Fruit fly (Drosophila melanogaster) whole organism, wandering third instar larva: ENCODE measurements around the gene CG3528.
A peak's percentile ranks its signal among the peaks of the same experiment; 100 is the strongest.

Experiments used
- GATAd ChIP-seq: sonication (Bioruptor generic); optimal IDR thresholded peaks from 2 replicates; lab custom pipeline; 2016; ENCODE audit warnings: missing biosample characterization, missing genetic modification characterization
- Hr78 ChIP-seq: fragments of >200 bp; optimal IDR thresholded peaks from 2 replicates; lab custom pipeline; 2017; ENCODE audit warnings: missing biosample characterization, missing genetic modification characterization
- Mio ChIP-seq: sonication (Bioruptor generic); optimal IDR thresholded peaks from 2 replicates; lab custom pipeline; 2016; ENCODE audit warnings: missing biosample characterization, missing genetic modification characterization
- Myc ChIP-seq: fragments of >200 bp; optimal IDR thresholded peaks from 2 replicates; lab custom pipeline; 2017
- foxo ChIP-seq, 2 experiments: fragments of 200-800 bp; sonication (Bioruptor generic); optimal IDR thresholded peaks; 2 replicates in 1 of 2; 3 replicates in 1 of 2; lab custom pipeline; 2016 to 2017; ENCODE audit warnings: missing biosample characterization in 2 of 2, missing genetic modification characterization in 2 of 2
- fru ChIP-seq: fragments of 200-800 bp; sonication (Bioruptor generic); optimal IDR thresholded peaks from 3 replicates; lab custom pipeline; 2016; ENCODE audit warnings: missing biosample characterization, mild to moderate bottlenecking, missing genetic modification characterization
- h ChIP-seq: fragments of 200-800 bp; sonication (Bioruptor generic); optimal IDR thresholded peaks from 3 replicates; lab custom pipeline; 2016; ENCODE audit warnings: missing biosample characterization, mild to moderate bottlenecking, missing genetic modification characterization
- pan ChIP-seq: fragments of >200 bp; optimal IDR thresholded peaks from 2 replicates; lab custom pipeline; 2017
- psq ChIP-seq: fragments of 200-800 bp; sonication (Bioruptor generic); optimal IDR thresholded peaks from 3 replicates; lab custom pipeline; 2017; ENCODE audit warnings: missing biosample characterization, mild to moderate bottlenecking, missing genetic modification characterization, moderate library complexity
- usp ChIP-seq: fragments of >200 bp; optimal IDR thresholded peaks from 2 replicates; lab custom pipeline; 2017; ENCODE audit warnings: missing biosample characterization, missing genetic modification characterization

DNA sequence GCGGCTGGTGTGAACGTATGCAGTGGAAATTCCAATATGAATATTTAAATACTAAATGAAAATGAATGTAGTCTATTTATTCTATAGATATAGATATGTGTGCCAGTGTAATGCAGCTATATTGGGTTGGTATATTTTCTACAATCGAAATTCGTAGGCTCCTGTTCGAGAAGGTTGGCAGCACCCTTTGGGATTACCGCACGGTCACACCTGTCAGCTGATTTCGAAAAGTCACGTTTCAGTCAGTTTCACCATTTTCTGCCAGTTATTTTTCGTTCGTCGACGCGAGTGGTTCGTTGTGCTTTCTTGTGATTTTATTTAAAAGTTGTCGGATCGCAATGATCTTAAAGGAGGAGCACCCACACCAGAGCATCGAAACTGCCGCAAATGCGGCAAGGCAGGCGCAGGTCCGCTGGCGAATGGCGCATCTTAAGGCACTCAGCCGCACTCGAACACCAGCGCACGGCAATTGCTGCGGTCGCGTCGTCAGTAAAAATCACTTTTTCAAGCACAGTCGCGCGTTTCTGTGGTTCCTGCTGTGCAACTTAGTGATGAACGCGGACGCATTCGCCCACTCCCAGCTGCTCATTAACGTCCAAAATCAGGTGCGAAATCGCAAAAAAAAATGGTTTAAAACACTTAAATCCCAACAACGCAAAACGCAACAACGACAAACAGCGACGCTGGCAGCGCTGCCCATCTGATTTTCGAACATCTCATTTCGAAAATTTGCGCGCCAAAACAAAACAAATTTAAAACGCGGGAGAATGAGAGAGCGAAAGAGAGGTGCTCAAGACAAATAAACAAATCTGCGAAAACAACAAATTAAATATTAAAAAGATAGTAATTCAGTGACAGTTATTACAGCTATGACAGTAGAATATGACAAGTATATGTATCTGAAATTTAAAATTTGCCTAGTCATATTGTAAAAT, 24.9 kb downstream of the CG3528 start, which contains the start of gene oaf:
- peak; percentile 59 for TF ChIP-seq fru (GFP tag; lab: Kevin White, UChicago)
- TF ChIP-seq Myc, result peak; percentile 2
- TF ChIP-seq Hr78 (GFP tag; lab: Kevin White, UChicago), result no peak
- TF ChIP-seq usp (GFP tag; lab: Kevin White, UChicago), result no peak
- TF ChIP-seq psq (GFP tag; lab: Kevin White, UChicago), result peak; percentile 34
- TF ChIP-seq Mio (GFP tag; lab: Kevin White, UChicago), result no peak
- TF ChIP-seq GATAd (GFP tag; lab: Kevin White, UChicago), result peak; percentile 12
- TF ChIP-seq pan (lab: Kevin White, UChicago), result no peak
- peak in 1 of 2 experiments; percentile 71 for TF ChIP-seq foxo (GFP tag; optimal IDR thresholded peaks at IDR 0.05; lab: Kevin White, UChicago)
- TF ChIP-seq h (GFP tag; lab: Kevin White, UChicago), result peak; percentile 62
